Fruit fly (Drosophila melanogaster) whole organism, embryonic: ENCODE data around the gene CG17768.

ENCODE experiments used
- Adf1 ChIP-seq: fragments of 200-800 bp; sonication (Bioruptor generic); IDR thresholded peaks from 2 replicates; pipeline ENCODE4 v1.3.6; 2022; ENCODE audit warnings: missing biosample characterization, missing genetic modification characterization
- BEAF-32 ChIP-seq: fragments of 200-800 bp; sonication (Bioruptor generic); optimal IDR thresholded peaks from 3 replicates; lab custom pipeline; 2017; ENCODE audit warnings: missing biosample characterization, missing genetic modification characterization, mild to moderate bottlenecking, moderate library complexity, missing genetic modification reagents
- CG1024 ChIP-seq: fragments of 200-800 bp; sonication (Bioruptor generic); IDR thresholded peaks from 2 replicates; pipeline ENCODE4 v1.3.6; 2022; ENCODE audit warnings: missing biosample characterization, missing genetic modification characterization
- CG11247 ChIP-seq: fragments of 200-800 bp; sonication (Bioruptor generic); IDR thresholded peaks from 2 replicates; pipeline ENCODE4 v1.3.6; 2022; ENCODE audit warnings: missing biosample characterization, missing genetic modification characterization
- CG12219 ChIP-seq: fragments of 200-800 bp; sonication (Bioruptor generic); optimal IDR thresholded peaks from 3 replicates; lab custom pipeline; 2018; ENCODE audit warnings: missing biosample characterization, mild to moderate bottlenecking, missing genetic modification characterization
- CG17361 ChIP-seq: fragments of 200-800 bp; sonication (Bioruptor generic); IDR thresholded peaks from 3 replicates; pipeline ENCODE4 v1.3.6; 2022; ENCODE audit warnings: missing biosample characterization, missing genetic modification characterization
- CG17385 ChIP-seq: fragments of 200-800 bp; sonication (Bioruptor generic); optimal IDR thresholded peaks from 3 replicates; lab custom pipeline; 2018; ENCODE audit warnings: missing biosample characterization, mild to moderate bottlenecking, missing genetic modification characterization
- CG18599 ChIP-seq: fragments of 200-800 bp; sonication (Bioruptor generic); optimal IDR thresholded peaks from 3 replicates; lab custom pipeline; 2017; ENCODE audit warnings: missing biosample characterization, missing genetic modification characterization, mild to moderate bottlenecking, moderate library complexity, missing genetic modification reagents
- CG2120 ChIP-seq: fragments of 200-800 bp; sonication (Bioruptor generic); optimal IDR thresholded peaks from 3 replicates; lab custom pipeline; 2016; ENCODE audit warnings: missing biosample characterization, missing genetic modification characterization
- CG33213 ChIP-seq: fragments of 200-800 bp; sonication (Bioruptor generic); optimal IDR thresholded peaks from 3 replicates; lab custom pipeline; 2016; ENCODE audit warnings: missing biosample characterization, missing genetic modification characterization
- CG6272 ChIP-seq: fragments of 200-800 bp; sonication (Bioruptor generic); IDR thresholded peaks from 2 replicates; pipeline ENCODE4 v1.3.6; 2022; ENCODE audit warnings: missing biosample characterization, missing genetic modification characterization
- CG7357 ChIP-seq: fragments of 200-800 bp; sonication (Bioruptor generic); IDR thresholded peaks from 3 replicates; pipeline ENCODE4 v1.3.6; 2022; ENCODE audit warnings: missing biosample characterization, missing genetic modification characterization
- CG7745 ChIP-seq: fragments of 200-800 bp; sonication (Bioruptor generic); optimal IDR thresholded peaks from 2 replicates; lab custom pipeline; 2018; ENCODE audit warnings: missing biosample characterization, mild to moderate bottlenecking, missing genetic modification characterization, moderate library complexity
- CG8089 ChIP-seq: fragments of 200-800 bp; sonication (Bioruptor generic); optimal IDR thresholded peaks from 3 replicates; lab custom pipeline; 2016; ENCODE audit warnings: missing biosample characterization, missing genetic modification characterization
- CG8281 ChIP-seq: fragments of 200-800 bp; sonication (Bioruptor generic); optimal IDR thresholded peaks from 2 replicates; lab custom pipeline; 2018; ENCODE audit warnings: missing biosample characterization, mild to moderate bottlenecking, missing genetic modification characterization, moderate library complexity
- CG8765 ChIP-seq: fragments of 200-800 bp; sonication (Bioruptor generic); IDR thresholded peaks from 2 replicates; pipeline ENCODE4 v1.3.6; 2022; ENCODE audit warnings: missing biosample characterization, missing genetic modification characterization
- CG9876 ChIP-seq: fragments of 200-800 bp; sonication (Bioruptor generic); optimal IDR thresholded peaks from 2 replicates; lab custom pipeline; 2016; ENCODE audit warnings: missing biosample characterization, missing genetic modification characterization
- Camta ChIP-seq: fragments of 200-800 bp; sonication (Bioruptor generic); optimal IDR thresholded peaks from 2 replicates; lab custom pipeline; 2016; ENCODE audit warnings: missing biosample characterization, missing genetic modification characterization
- CoRest ChIP-seq: fragments of 200-800 bp; sonication (Bioruptor generic); optimal IDR thresholded peaks from 3 replicates; lab custom pipeline; 2018; ENCODE audit warnings: missing biosample characterization, mild to moderate bottlenecking, missing genetic modification characterization, moderate library complexity
- D ChIP-seq, 2 experiments: fragments of 200-800 bp in 1 of 2; fragments of >200 bp in 1 of 2; sonication (Bioruptor generic) in 1 of 2; optimal IDR thresholded peaks; 2 replicates in 1 of 2; 3 replicates in 1 of 2; lab custom pipeline; 2017; ENCODE audit warnings: mild to moderate bottlenecking in 1 of 2, missing biosample characterization in 1 of 2, missing genetic modification characterization in 1 of 2, missing genetic modification reagents in 1 of 2
- D19B ChIP-seq: fragments of 200-800 bp; sonication (Bioruptor generic); optimal IDR thresholded peaks from 2 replicates; lab custom pipeline; 2017; ENCODE audit warnings: missing biosample characterization, mild to moderate bottlenecking, missing genetic modification characterization
- Dad ChIP-seq: fragments of 200-800 bp; sonication (Bioruptor generic); optimal IDR thresholded peaks from 3 replicates; lab custom pipeline; 2016; ENCODE audit warnings: missing biosample characterization, missing genetic modification characterization
- Ets65A ChIP-seq: fragments of 200-800 bp; sonication (Bioruptor generic); peaks from one replicate; lab custom pipeline; 2016; ENCODE audit warnings: missing biosample characterization, missing genetic modification characterization
- HLH54F ChIP-seq: fragments of 200-800 bp; sonication (Bioruptor generic); optimal IDR thresholded peaks from 3 replicates; lab custom pipeline; 2016; ENCODE audit warnings: missing biosample characterization, missing genetic modification characterization
- MBD-R2 ChIP-seq: fragments of 200-800 bp; sonication (Bioruptor generic); IDR thresholded peaks from 2 replicates; pipeline ENCODE4 v1.3.6; 2022; ENCODE audit warnings: missing biosample characterization, missing genetic modification characterization
- Mad ChIP-seq: fragments of 200-800 bp; sonication (Bioruptor generic); optimal IDR thresholded peaks from 2 replicates; lab custom pipeline; 2016; ENCODE audit warnings: missing biosample characterization, missing genetic modification characterization
- Nf-YB ChIP-seq: fragments of 200-800 bp; sonication (Bioruptor generic); optimal IDR thresholded peaks from 3 replicates; lab custom pipeline; 2019; ENCODE audit warnings: missing biosample characterization, mild to moderate bottlenecking, missing genetic modification characterization, moderate library complexity
- Six4 ChIP-seq: fragments of 200-800 bp; sonication (Bioruptor generic); optimal IDR thresholded peaks from 2 replicates; lab custom pipeline; 2016; ENCODE audit warnings: missing biosample characterization, missing genetic modification characterization
- Tbp ChIP-seq: fragments of >200 bp; optimal IDR thresholded peaks from 2 replicates; lab custom pipeline; 2018; ENCODE audit warnings: missing biosample characterization, missing genetic modification characterization
- YL-1 ChIP-seq: fragments of 200-800 bp; sonication (Bioruptor generic); optimal IDR thresholded peaks from 3 replicates; lab custom pipeline; 2017; ENCODE audit warnings: missing biosample characterization, mild to moderate bottlenecking, missing genetic modification characterization
- ap ChIP-seq: fragments of 200-800 bp; sonication (Bioruptor generic); IDR thresholded peaks from 2 replicates; pipeline ENCODE4 v1.3.6; 2022; ENCODE audit warnings: missing biosample characterization, missing genetic modification characterization
- cato ChIP-seq: fragments of 200-800 bp; sonication (Bioruptor generic); optimal IDR thresholded peaks from 2 replicates; lab custom pipeline; 2016; ENCODE audit warnings: missing biosample characterization, missing genetic modification characterization, borderline replicate concordance
- crc ChIP-seq: fragments of 200-800 bp; sonication (Bioruptor generic); optimal IDR thresholded peaks from 2 replicates; lab custom pipeline; 2016; ENCODE audit warnings: missing biosample characterization, missing genetic modification characterization
- da ChIP-seq: fragments of 200-800 bp; sonication (Bioruptor generic); optimal IDR thresholded peaks from 2 replicates; lab custom pipeline; 2016; ENCODE audit warnings: missing biosample characterization, missing genetic modification characterization
- dmrt99B ChIP-seq: fragments of 200-800 bp; sonication (Bioruptor generic); optimal IDR thresholded peaks from 2 replicates; lab custom pipeline; 2018; ENCODE audit warnings: missing biosample characterization, mild to moderate bottlenecking, missing genetic modification characterization, moderate library complexity
- eve ChIP-seq, 2 experiments: fragments of >200 bp; optimal IDR thresholded peaks; 2 replicates each; lab custom pipeline; 2017; ENCODE audit warnings: missing biosample characterization in 2 of 2, missing genetic modification characterization in 2 of 2
- ewg ChIP-seq: fragments of 200-800 bp; sonication (Bioruptor generic); optimal IDR thresholded peaks from 3 replicates; lab custom pipeline; 2017; ENCODE audit warnings: mild to moderate bottlenecking, missing biosample characterization, missing genetic modification reagents, missing genetic modification characterization
- gro ChIP-seq: fragments of 200-800 bp; sonication (Bioruptor generic); optimal IDR thresholded peaks from 2 replicates; lab custom pipeline; 2016; ENCODE audit warnings: missing biosample characterization, missing genetic modification characterization
- ind ChIP-seq: fragments of 200-800 bp; sonication (Bioruptor generic); optimal IDR thresholded peaks from 3 replicates; lab custom pipeline; 2016; ENCODE audit warnings: missing biosample characterization, missing genetic modification characterization
- insv ChIP-seq, 2 experiments: fragments of 200-800 bp; sonication (Bioruptor generic); optimal IDR thresholded peaks; 3 replicates each; lab custom pipeline; 2016 to 2018; ENCODE audit warnings: missing biosample characterization in 2 of 2, missing genetic modification characterization in 2 of 2
- pfk ChIP-seq: fragments of 200-800 bp; sonication (Bioruptor generic); optimal IDR thresholded peaks from 2 replicates; lab custom pipeline; 2018; ENCODE audit warnings: missing biosample characterization, mild to moderate bottlenecking, missing genetic modification characterization, moderate library complexity
- ranshi ChIP-seq: fragments of 200-800 bp; sonication (Bioruptor generic); IDR thresholded peaks from 2 replicates; pipeline ENCODE4 v1.3.6; 2022; ENCODE audit warnings: missing biosample characterization, missing genetic modification characterization
- ro ChIP-seq: fragments of 200-800 bp; sonication (Bioruptor generic); IDR thresholded peaks from 2 replicates; pipeline ENCODE4 v1.3.6; 2022; ENCODE audit warnings: missing biosample characterization, missing genetic modification characterization
- scrt ChIP-seq: fragments of 200-800 bp; sonication (Bioruptor generic); optimal IDR thresholded peaks from 2 replicates; lab custom pipeline; 2018; ENCODE audit warnings: missing biosample characterization, mild to moderate bottlenecking, missing genetic modification characterization, moderate library complexity
- slbo ChIP-seq: fragments of 200-800 bp; sonication (Bioruptor generic); IDR thresholded peaks from 2 replicates; pipeline ENCODE4 v1.3.6; 2022; ENCODE audit warnings: missing biosample characterization, missing genetic modification characterization
- tio ChIP-seq: fragments of 200-800 bp; sonication (Bioruptor generic); optimal IDR thresholded peaks from 2 replicates; lab custom pipeline; 2017; ENCODE audit warnings: missing biosample characterization, missing genetic modification characterization, inconsistent platforms
- vfl ChIP-seq: fragments of 200-800 bp; sonication (Bioruptor generic); optimal IDR thresholded peaks from 2 replicates; lab custom pipeline; 2016; ENCODE audit warnings: missing biosample characterization, missing genetic modification characterization
- wor ChIP-seq: fragments of 200-800 bp; sonication (Bioruptor generic); IDR thresholded peaks from 2 replicates; pipeline ENCODE4 v1.3.6; 2022; ENCODE audit warnings: missing biosample characterization, missing genetic modification characterization
- zf30C ChIP-seq: fragments of 200-800 bp; sonication (Bioruptor generic); optimal IDR thresholded peaks from 3 replicates; lab custom pipeline; 2018; ENCODE audit warnings: missing biosample characterization, mild to moderate bottlenecking, missing genetic modification characterization

Gene CG17768

DNA sequence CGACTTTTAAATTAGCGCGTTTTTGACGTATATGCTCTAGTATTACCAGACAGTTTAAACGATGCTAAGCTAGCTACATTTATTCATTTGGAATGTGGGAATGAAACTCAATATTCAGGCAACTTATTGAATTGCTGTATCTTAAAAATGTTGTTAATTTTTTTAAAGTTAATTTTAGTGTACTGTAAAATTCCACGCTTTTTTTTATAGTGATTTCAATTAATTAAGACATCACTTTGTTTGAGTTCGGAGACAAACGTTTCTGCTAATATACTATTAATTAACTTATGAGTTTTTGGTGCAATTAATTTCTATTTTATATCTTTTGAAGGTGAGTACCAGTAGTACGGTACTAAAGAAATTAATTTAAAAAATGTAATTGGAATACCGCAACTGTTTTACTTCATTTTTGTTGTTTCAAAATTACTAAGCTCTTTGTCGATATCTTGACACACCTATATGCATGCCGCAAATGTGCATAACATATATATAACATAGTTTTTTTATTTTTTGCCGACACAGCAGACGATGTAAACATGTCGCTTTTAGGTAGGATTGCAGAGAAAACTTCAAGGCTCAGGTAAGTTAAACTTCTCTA, 18.7 kb downstream of the CG17768 start, which contains the start of the genes Cdk1 and mRpS7 (continued):
- peak; percentile 26 for TF ChIP-seq YL-1 (GFP tag; lab: Kevin White, UChicago)
- peak; percentile 78 for TF ChIP-seq dmrt99B (tag; lab: Kevin White, UChicago)
- TF ChIP-seq slbo: peak; percentile 78
- 0 out of 2 replicates have a peak, but pooled peaks have one; percentile 16 for TF ChIP-seq Adf1 (GFP tag; lab: Robert Waterston, UW)
- no peak for TF ChIP-seq gro
- TF ChIP-seq ind: peak; percentile 77
- no peak for TF ChIP-seq Tbp (GFP tag; lab: Kevin White, UChicago)
- TF ChIP-seq HLH54F (GFP tag; lab: Kevin White, UChicago): peak; percentile 64
- TF ChIP-seq CG17385 (GFP tag; lab: Kevin White, UChicago): peak; percentile 68
- TF ChIP-seq crc (GFP tag; lab: Kevin White, UChicago): peak; percentile 10
- peak; percentile 34 for TF ChIP-seq da (GFP tag; lab: Kevin White, UChicago)
- peak; percentile 56; the same call in 1 of the 2 replicates for TF ChIP-seq wor (GFP tag; lab: Robert Waterston, UW)
- peak; percentile 40 for TF ChIP-seq Mad
- peak; percentile 80 for TF ChIP-seq CG2120 (GFP tag; lab: Kevin White, UChicago)
- TF ChIP-seq CG9876 (GFP tag; lab: Kevin White, UChicago): no peak
- no peak for TF ChIP-seq insv (GFP tag; optimal IDR thresholded peaks at IDR 0.05; lab: Kevin White, UChicago)
- peak; percentile 60; the same call in 1 of the 2 replicates for TF ChIP-seq CG8765 (GFP tag; lab: Robert Waterston, UW)
- peak; percentile 51 for TF ChIP-seq Nf-YB

DNA sequence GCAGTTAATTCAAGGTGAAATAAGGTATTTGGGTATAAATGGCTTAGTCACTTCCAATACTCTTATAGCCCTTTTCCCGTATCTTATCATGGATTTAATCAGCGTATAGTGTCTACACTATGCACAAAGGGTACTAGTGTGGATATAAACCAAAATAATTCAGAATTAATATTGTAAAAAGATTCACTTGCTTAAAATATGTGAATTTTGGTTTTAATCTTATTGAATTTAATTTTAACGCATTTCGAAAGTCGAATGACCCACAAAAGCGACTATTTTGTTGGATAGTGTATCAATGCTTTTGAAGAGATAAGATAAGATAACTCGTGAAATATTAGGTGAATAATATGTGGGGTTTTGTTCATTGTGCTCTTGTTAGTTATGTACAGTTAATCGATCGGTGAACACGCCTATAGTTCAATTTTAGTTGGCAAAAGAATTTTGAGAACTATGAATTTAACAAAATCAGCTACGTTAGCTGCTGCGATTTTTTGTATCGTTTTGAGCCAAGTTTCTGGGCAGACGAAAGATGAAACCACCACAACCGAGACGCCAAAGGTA, 23.0 kb downstream of the CG17768 start, which contains the start of gene CG5096:
Gene CG5096, plus strand, starts transcription at position 374 of the 561 bp plus-strand sequence.
- TF ChIP-seq Ets65A (GFP tag; lab: Kevin White, UChicago) (peak; percentile 51), BEAF-32 (GFP tag; lab: Kevin White, UChicago) (no peak), eve (GFP tag; optimal IDR thresholded peaks at IDR 0.05; lab: Kevin White, UChicago) (peak in 1 of 2 experiments; percentile 78), CG6272 (GFP tag; lab: Robert Waterston, UW) (peak; percentile 81), Six4 (GFP tag; lab: Kevin White, UChicago) (peak; percentile 68), CG8089 (GFP tag; lab: Kevin White, UChicago) (peak; percentile 64), CoRest (tag; lab: Kevin White, UChicago) (peak; percentile 93), D (optimal IDR thresholded peaks at IDR 0.05; lab: Kevin White, UChicago) (no peak), D (GFP tag; optimal IDR thresholded peaks at IDR 0.05; lab: Kevin White, UChicago) (peak; percentile 64), CG11247 (no peak; the same call in 1 of the 2 replicates), CG12219 (peak; percentile 89), CG1024 (GFP tag; lab: Robert Waterston, UW) (peak; percentile 70), CG17361 (peak; percentile 84; the same call in 2 of the 3 replicates), MBD-R2 (GFP tag; lab: Robert Waterston, UW) (peak; percentile 79; the same call in 1 of the 2 replicates), zf30C (no peak), CG7745 (tag; lab: Kevin White, UChicago) (no peak), cato (GFP tag; lab: Kevin White, UChicago) (peak; percentile 50), ap (peak; percentile 84), CG8281 (peak; percentile 72), vfl (GFP tag; lab: Kevin White, UChicago) (peak; percentile 57), ewg (peak; percentile 64), Dad (GFP tag; lab: Kevin White, UChicago) (peak; percentile 51), ranshi (GFP tag; lab: Robert Waterston, UW) (peak; percentile 91; the same call in 1 of the 2 replicates), pfk (GFP tag; lab: Kevin White, UChicago) (no peak), scrt (GFP tag; lab: Kevin White, UChicago) (peak; percentile 90), Camta (GFP tag; lab: Kevin White, UChicago) (peak; percentile 78), ro (GFP tag; lab: Robert Waterston, UW) (peak; percentile 39; the same call in 1 of the 2 replicates), CG18599 (GFP tag; lab: Kevin White, UChicago) (peak; percentile 97), tio (GFP tag; lab: Kevin White, UChicago) (peak; percentile 68), CG33213 (GFP tag; lab: Kevin White, UChicago) (peak; percentile 45), D19B (GFP tag; lab: Kevin White, UChicago) (peak; percentile 81), CG7357 (GFP tag; lab: Robert Waterston, UW) (peak; percentile 75)
